Fruit fly (Drosophila melanogaster) whole organism, embryonic: Measurements from ENCODE around the gene Dop1R2.

Experiments
- Atf6 ChIP-seq: fragments of 200-800 bp; sonication (Bioruptor generic); IDR thresholded peaks from 2 replicates; pipeline ENCODE4 v1.3.6; 2022; ENCODE audit warnings: missing biosample characterization, missing genetic modification characterization
- CG15696 ChIP-seq: fragments of 200-800 bp; sonication (Bioruptor generic); optimal IDR thresholded peaks from 2 replicates; lab custom pipeline; 2019; ENCODE audit warnings: missing biosample characterization, mild to moderate bottlenecking, missing genetic modification characterization, moderate library complexity
- CG16813 ChIP-seq: fragments of 200-800 bp; sonication (Bioruptor generic); IDR thresholded peaks from 3 replicates; pipeline ENCODE4 v1.3.6; 2022; ENCODE audit warnings: missing biosample characterization, missing genetic modification characterization; ENCODE audit not compliant: partially characterized antibody
- CG1792 ChIP-seq: fragments of 200-800 bp; sonication (Bioruptor generic); optimal IDR thresholded peaks from 2 replicates; lab custom pipeline; 2016; ENCODE audit warnings: missing biosample characterization, missing genetic modification characterization
- CG2116 ChIP-seq: fragments of 200-800 bp; sonication (Bioruptor generic); optimal IDR thresholded peaks from 3 replicates; lab custom pipeline; 2018; ENCODE audit warnings: missing biosample characterization, mild to moderate bottlenecking, missing genetic modification characterization
- CG31224 ChIP-seq: fragments of 200-800 bp; sonication (Bioruptor generic); IDR thresholded peaks from 2 replicates; pipeline ENCODE4 v1.3.6; 2022; ENCODE audit warnings: missing biosample characterization, missing genetic modification characterization
- CG31365 ChIP-seq: fragments of 200-800 bp; sonication (Bioruptor generic); optimal IDR thresholded peaks from 2 replicates; lab custom pipeline; 2018; ENCODE audit warnings: missing biosample characterization, mild to moderate bottlenecking, missing genetic modification characterization
- CG33557 ChIP-seq: fragments of 200-800 bp; sonication (Bioruptor generic); optimal IDR thresholded peaks from 2 replicates; lab custom pipeline; 2019; ENCODE audit warnings: missing biosample characterization, mild to moderate bottlenecking, missing genetic modification characterization, moderate library complexity
- CG3838 ChIP-seq: fragments of 200-800 bp; sonication (Bioruptor generic); optimal IDR thresholded peaks from 3 replicates; lab custom pipeline; 2016; ENCODE audit warnings: missing biosample characterization, missing genetic modification characterization
- CG4404 ChIP-seq: fragments of 200-800 bp; sonication (Bioruptor generic); IDR thresholded peaks from 2 replicates; pipeline ENCODE4 v1.3.6; 2022; ENCODE audit warnings: missing biosample characterization, missing genetic modification characterization
- CG4820 ChIP-seq: fragments of 200-800 bp; sonication (Bioruptor generic); optimal IDR thresholded peaks from 3 replicates; lab custom pipeline; 2016; ENCODE audit warnings: missing biosample characterization, missing genetic modification characterization
- CG4854 ChIP-seq: fragments of 200-800 bp; sonication (Bioruptor generic); optimal IDR thresholded peaks from 2 replicates; lab custom pipeline; 2016; ENCODE audit warnings: missing biosample characterization, missing genetic modification characterization, inconsistent platforms
- CG6254 ChIP-seq: fragments of 200-800 bp; sonication (Bioruptor generic); optimal IDR thresholded peaks from 3 replicates; lab custom pipeline; 2017; ENCODE audit warnings: mild to moderate bottlenecking, missing biosample characterization, missing genetic modification reagents, missing genetic modification characterization
- CG6813 ChIP-seq: fragments of 200-800 bp; sonication (Bioruptor generic); optimal IDR thresholded peaks from 2 replicates; lab custom pipeline; 2017; ENCODE audit warnings: missing biosample characterization, missing genetic modification characterization, mild to moderate bottlenecking, moderate library complexity, missing genetic modification reagents
- CG8281 ChIP-seq: fragments of 200-800 bp; sonication (Bioruptor generic); optimal IDR thresholded peaks from 2 replicates; lab custom pipeline; 2018; ENCODE audit warnings: missing biosample characterization, mild to moderate bottlenecking, missing genetic modification characterization, moderate library complexity
- CG9817 ChIP-seq: fragments of 200-800 bp; sonication (Bioruptor generic); optimal IDR thresholded peaks from 2 replicates; lab custom pipeline; 2018; ENCODE audit warnings: missing biosample characterization, mild to moderate bottlenecking, missing genetic modification characterization, moderate library complexity
- Ets65A ChIP-seq: fragments of 200-800 bp; sonication (Bioruptor generic); peaks from one replicate; lab custom pipeline; 2016; ENCODE audit warnings: missing biosample characterization, missing genetic modification characterization
- Nf-YB ChIP-seq: fragments of 200-800 bp; sonication (Bioruptor generic); optimal IDR thresholded peaks from 3 replicates; lab custom pipeline; 2019; ENCODE audit warnings: missing biosample characterization, mild to moderate bottlenecking, missing genetic modification characterization, moderate library complexity
- Nf-YC ChIP-seq: fragments of 200-800 bp; optimal IDR thresholded peaks from 3 replicates; lab custom pipeline; 2019; ENCODE audit warnings: missing biosample characterization, mild to moderate bottlenecking, missing genetic modification characterization, moderate library complexity
- PHDP ChIP-seq: fragments of 200-800 bp; sonication (Bioruptor generic); optimal IDR thresholded peaks from 3 replicates; lab custom pipeline; 2018; ENCODE audit warnings: missing biosample characterization, mild to moderate bottlenecking, missing genetic modification characterization, moderate library complexity
- Trl ChIP-seq, 3 experiments: fragments of >200 bp in 2 of 3; fragments of 200-800 bp in 1 of 3; sonication (Bioruptor generic) in 1 of 3; optimal IDR thresholded peaks; 2 replicates in 1 of 3; 3 replicates in 2 of 3; lab custom pipeline; 2016 to 2017; ENCODE audit warnings: missing biosample characterization in 1 of 3, missing genetic modification characterization in 1 of 3
- Usf ChIP-seq: fragments of 200-800 bp; sonication (Bioruptor generic); optimal IDR thresholded peaks from 2 replicates; lab custom pipeline; 2017; ENCODE audit warnings: missing genotype, missing biosample characterization, missing genetic modification characterization
- Xrp1 ChIP-seq: fragments of 200-800 bp; sonication (Bioruptor generic); IDR thresholded peaks from 2 replicates; pipeline ENCODE4 v1.3.6; 2022; ENCODE audit warnings: missing biosample characterization, missing genetic modification characterization
- btn ChIP-seq: fragments of 200-800 bp; sonication (Bioruptor generic); optimal IDR thresholded peaks from 2 replicates; lab custom pipeline; 2016; ENCODE audit warnings: missing biosample characterization, missing genetic modification characterization
- chif ChIP-seq, 2 experiments: fragments of 200-800 bp; sonication (Bioruptor generic); optimal IDR thresholded peaks; 3 replicates each; lab custom pipeline; 2016; ENCODE audit warnings: missing biosample characterization in 2 of 2, missing genetic modification characterization in 2 of 2
- chm ChIP-seq: fragments of 200-800 bp; sonication (Bioruptor generic); IDR thresholded peaks from 2 replicates; pipeline ENCODE4 v1.3.6; 2022; ENCODE audit warnings: missing biosample characterization, missing genetic modification characterization
- chn ChIP-seq: fragments of 200-800 bp; sonication (Bioruptor generic); optimal IDR thresholded peaks from 2 replicates; lab custom pipeline; 2016; ENCODE audit warnings: missing biosample characterization, missing genetic modification characterization
- dm ChIP-seq: fragments of 200-800 bp; sonication (Bioruptor generic); optimal IDR thresholded peaks from 3 replicates; lab custom pipeline; 2016; ENCODE audit warnings: missing biosample characterization, missing genetic modification characterization
- emc ChIP-seq: fragments of 200-800 bp; sonication (Bioruptor generic); optimal IDR thresholded peaks from 2 replicates; lab custom pipeline; 2016; ENCODE audit warnings: missing biosample characterization, missing genetic modification characterization
- ems ChIP-seq: fragments of 200-800 bp; sonication (Bioruptor generic); optimal IDR thresholded peaks from 3 replicates; lab custom pipeline; 2016; ENCODE audit warnings: missing biosample characterization, missing genetic modification characterization
- ftz-f1 ChIP-seq: fragments of 200-800 bp; sonication (Bioruptor generic); optimal IDR thresholded peaks from 2 replicates; lab custom pipeline; 2016; ENCODE audit warnings: missing biosample characterization, missing genetic modification characterization
- gce ChIP-seq: fragments of 200-800 bp; sonication (Bioruptor generic); IDR thresholded peaks from 3 replicates; pipeline ENCODE4 v1.3.6; 2022; ENCODE audit warnings: missing biosample characterization, missing genetic modification characterization
- grn ChIP-seq: fragments of 200-800 bp; sonication (Bioruptor generic); optimal IDR thresholded peaks from 3 replicates; lab custom pipeline; 2017; ENCODE audit warnings: missing biosample characterization, missing genetic modification characterization
- h ChIP-seq: fragments of >200 bp; optimal IDR thresholded peaks from 2 replicates; lab custom pipeline; 2017
- ham ChIP-seq: fragments of 200-800 bp; sonication (Bioruptor generic); IDR thresholded peaks from 2 replicates; pipeline ENCODE4 v1.3.6; 2022; ENCODE audit warnings: missing biosample characterization, missing genetic modification characterization
- kni ChIP-seq: fragments of 200-800 bp; sonication (Bioruptor generic); optimal IDR thresholded peaks from 3 replicates; lab custom pipeline; 2017; ENCODE audit warnings: mild to moderate bottlenecking, missing biosample characterization, missing genetic modification reagents, missing genetic modification characterization
- lbe ChIP-seq: fragments of 200-800 bp; sonication (Bioruptor generic); optimal IDR thresholded peaks from 2 replicates; lab custom pipeline; 2016; ENCODE audit warnings: missing biosample characterization, mild to moderate bottlenecking, missing genetic modification characterization
- lilli ChIP-seq: fragments of 200-800 bp; sonication (Bioruptor generic); optimal IDR thresholded peaks from 3 replicates; lab custom pipeline; 2016; ENCODE audit warnings: missing biosample characterization, missing genetic modification characterization
- maf-S ChIP-seq: fragments of 200-800 bp; sonication (Bioruptor generic); optimal IDR thresholded peaks from 2 replicates; lab custom pipeline; 2016; ENCODE audit warnings: missing biosample characterization, missing genetic modification characterization
- nerfin-1 ChIP-seq: fragments of 200-800 bp; sonication (Bioruptor generic); optimal IDR thresholded peaks from 3 replicates; lab custom pipeline; 2019; ENCODE audit warnings: missing biosample characterization, mild to moderate bottlenecking, missing genetic modification characterization, moderate library complexity
- pnt ChIP-seq: fragments of 200-800 bp; sonication (Bioruptor generic); optimal IDR thresholded peaks from 3 replicates; lab custom pipeline; 2016; ENCODE audit warnings: missing biosample characterization, missing genetic modification characterization
- ro ChIP-seq: fragments of 200-800 bp; sonication (Bioruptor generic); IDR thresholded peaks from 2 replicates; pipeline ENCODE4 v1.3.6; 2022; ENCODE audit warnings: missing biosample characterization, missing genetic modification characterization
- slbo ChIP-seq: fragments of 200-800 bp; sonication (Bioruptor generic); IDR thresholded peaks from 2 replicates; pipeline ENCODE4 v1.3.6; 2022; ENCODE audit warnings: missing biosample characterization, missing genetic modification characterization
- slou ChIP-seq: fragments of 200-800 bp; sonication (Bioruptor generic); optimal IDR thresholded peaks from 3 replicates; lab custom pipeline; 2016; ENCODE audit warnings: missing biosample characterization, missing genetic modification characterization
- sqz ChIP-seq: fragments of 200-800 bp; sonication (Bioruptor generic); optimal IDR thresholded peaks from 3 replicates; lab custom pipeline; 2018; ENCODE audit warnings: missing biosample characterization, mild to moderate bottlenecking, missing genetic modification characterization
- ssp ChIP-seq: fragments of 200-800 bp; sonication (Bioruptor generic); IDR thresholded peaks from 2 replicates; pipeline ENCODE4 v1.3.6; 2022; ENCODE audit warnings: missing biosample characterization, missing genetic modification characterization
- tap ChIP-seq: fragments of 200-800 bp; optimal IDR thresholded peaks from 3 replicates; lab custom pipeline; 2019; ENCODE audit warnings: missing biosample characterization, mild to moderate bottlenecking, missing genetic modification characterization, moderate library complexity
- trh ChIP-seq: fragments of 200-800 bp; sonication (Bioruptor generic); optimal IDR thresholded peaks from 2 replicates; lab custom pipeline; 2016; ENCODE audit warnings: missing biosample characterization, missing genetic modification characterization
- wdn ChIP-seq: fragments of 200-800 bp; sonication (Bioruptor generic); IDR thresholded peaks from 2 replicates; pipeline ENCODE4 v1.3.6; 2022; ENCODE audit warnings: missing biosample characterization, missing genetic modification characterization

The Dop1R2 gene

DNA sequence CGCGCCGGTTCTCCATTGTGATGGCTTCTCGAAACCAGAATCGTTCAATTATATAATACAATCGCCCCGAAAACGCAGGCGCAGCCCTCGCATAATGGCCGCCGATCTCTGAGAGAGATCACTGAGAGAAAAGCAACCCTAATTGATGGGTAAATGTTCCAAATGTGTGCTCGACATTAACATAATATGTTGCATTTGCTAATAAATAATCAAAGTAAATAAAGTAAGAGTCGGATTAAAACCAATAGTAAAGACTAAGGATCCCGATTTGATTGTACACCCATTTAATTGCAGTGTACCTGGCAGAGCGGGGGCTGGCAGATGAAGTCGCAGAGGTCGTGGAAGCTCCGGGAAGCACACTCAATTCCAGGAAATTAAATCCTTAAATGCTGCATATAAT is 44.8 kb upstream of the Dop1R2 start (continued):
- TF ChIP-seq grn (GFP tag; lab: Kevin White, UChicago) (no peak), maf-S (GFP tag; lab: Kevin White, UChicago) (no peak)

DNA sequence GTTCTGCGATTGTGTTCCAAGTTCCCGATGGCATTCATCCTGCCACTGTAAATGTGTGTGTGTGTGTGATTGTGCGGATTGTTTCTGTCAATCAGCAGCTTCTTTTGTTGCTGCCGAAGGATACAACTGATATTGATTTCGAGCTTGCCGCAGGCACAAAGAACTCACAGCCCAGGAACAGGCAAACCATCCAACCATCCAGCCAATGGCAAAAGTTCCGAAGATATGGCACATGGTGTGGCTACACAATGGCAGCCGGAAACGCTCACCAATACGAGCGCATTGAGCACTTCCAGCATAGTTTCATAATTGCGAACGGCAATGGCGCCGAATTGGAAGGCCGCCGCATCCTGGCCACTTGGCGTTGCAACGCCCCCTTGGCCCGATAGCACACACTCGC is 42.0 kb upstream of the Dop1R2 start:
- no peak for TF ChIP-seq ems (GFP tag; lab: Kevin White, UChicago)
- peak; percentile 50 for TF ChIP-seq Nf-YC (tag; lab: Kevin White, UChicago)
- TF ChIP-seq CG31224 (GFP tag; lab: Robert Waterston, UW): no peak
- peak; percentile 75 for TF ChIP-seq Nf-YB (GFP tag; lab: Kevin White, UChicago)

DNA sequence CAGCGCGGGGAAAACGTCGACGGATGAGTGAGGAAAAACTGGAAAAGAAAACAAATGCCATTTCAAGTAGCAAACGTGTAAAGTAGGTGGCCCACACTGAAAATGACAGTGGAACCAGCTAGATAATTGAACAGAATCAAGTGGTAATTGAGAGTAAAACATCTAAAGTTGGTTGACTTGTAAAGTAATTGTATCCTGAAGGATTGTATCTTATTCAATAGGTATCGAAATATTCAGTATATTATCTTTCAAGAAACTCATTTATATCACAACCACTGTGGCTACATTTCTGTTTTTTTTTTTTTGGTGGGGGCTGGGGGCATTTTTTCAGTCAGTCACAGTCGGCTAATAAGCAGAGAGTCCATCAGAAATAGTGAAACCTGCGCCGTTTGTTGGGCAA is 39.4 kb upstream of the Dop1R2 start:
- TF ChIP-seq CG15696 (tag; lab: Kevin White, UChicago) (no peak), CG31365 (tag; lab: Kevin White, UChicago) (no peak), dm (GFP tag; lab: Kevin White, UChicago) (no peak), slbo (GFP tag; lab: Robert Waterston, UW) (peak; percentile 15; the same call in 1 of the 2 replicates), chn (no peak), tap (tag; lab: Kevin White, UChicago) (no peak), CG16813 (GFP tag; lab: Robert Waterston, UW) (no peak), Usf (GFP tag; lab: Kevin White, UChicago) (no peak), gce (GFP tag; lab: Robert Waterston, UW) (no peak), CG4820 (GFP tag; lab: Kevin White, UChicago) (no peak), h (lab: Kevin White, UChicago) (no peak), CG2116 (GFP tag; lab: Kevin White, UChicago) (no peak), Atf6 (no peak), emc (GFP tag; lab: Kevin White, UChicago) (no peak), CG6813 (GFP tag; lab: Kevin White, UChicago) (no peak), CG1792 (GFP tag; lab: Kevin White, UChicago) (no peak), Ets65A (no peak), slou (GFP tag; lab: Kevin White, UChicago) (no peak), wdn (no peak), chm (GFP tag; lab: Robert Waterston, UW) (0 out of 2 replicates have a peak, but pooled peaks have one; percentile 29), CG9817 (tag; lab: Kevin White, UChicago) (no peak), ssp (GFP tag; lab: Robert Waterston, UW) (peak; percentile 58), kni (GFP tag; lab: Kevin White, UChicago) (no peak), btn (GFP tag; lab: Kevin White, UChicago) (no peak), CG4854 (GFP tag; lab: Kevin White, UChicago) (no peak), sqz (GFP tag; lab: Kevin White, UChicago) (no peak), pnt (GFP tag; lab: Kevin White, UChicago) (peak; percentile 70), ro (no peak), CG8281 (tag; lab: Kevin White, UChicago) (no peak), lilli (GFP tag; lab: Kevin White, UChicago) (no peak), Xrp1 (GFP tag; lab: Robert Waterston, UW) (peak; percentile 84), CG4404 (no peak), nerfin-1 (tag; lab: Kevin White, UChicago) (no peak), CG3838 (GFP tag; lab: Kevin White, UChicago) (no peak), CG6254 (GFP tag; lab: Kevin White, UChicago) (no peak), lbe (GFP tag; lab: Kevin White, UChicago) (no peak), trh (GFP tag; lab: Kevin White, UChicago) (no peak), Trl (optimal IDR thresholded peaks at IDR 0.05; lab: Kevin White, UChicago) (no peak), Trl (GFP tag; optimal IDR thresholded peaks at IDR 0.05; lab: Kevin White, UChicago) (peak; percentile 51), CG33557 (GFP tag; lab: Kevin White, UChicago) (no peak), ham (GFP tag; lab: Robert Waterston, UW) (no peak), ftz-f1 (no peak), PHDP (tag; lab: Kevin White, UChicago) (no peak), chif (GFP tag; optimal IDR thresholded peaks at IDR 0.05; lab: Kevin White, UChicago) (peak in 1 of 2 experiments; percentile 16)
